Fruit fly (Drosophila melanogaster) whole organism, embryonic: Measurements from ENCODE around the gene CG14286.
A peak's percentile ranks its signal among the peaks of the same experiment; 100 is the strongest.

Source experiments
- CG17829 ChIP-seq: fragments of 200-800 bp; optimal IDR thresholded peaks from 2 replicates; lab custom pipeline; 2019; ENCODE audit warnings: missing biosample characterization, mild to moderate bottlenecking, missing genetic modification characterization, moderate library complexity
- CG4854 ChIP-seq: fragments of 200-800 bp; sonication (Bioruptor generic); optimal IDR thresholded peaks from 2 replicates; lab custom pipeline; 2016; ENCODE audit warnings: missing biosample characterization, missing genetic modification characterization, inconsistent platforms
- CG8924 ChIP-seq: fragments of 200-800 bp; optimal IDR thresholded peaks from 3 replicates; lab custom pipeline; 2019; ENCODE audit warnings: missing biosample characterization, mild to moderate bottlenecking, missing genetic modification characterization, moderate library complexity
- E2f2 ChIP-seq: fragments of 200-800 bp; sonication (Bioruptor generic); IDR thresholded peaks from 2 replicates; pipeline ENCODE4 v1.3.6; 2022; ENCODE audit warnings: missing biosample characterization, missing genetic modification characterization
- Hr51 ChIP-seq, 2 experiments: fragments of 200-800 bp; sonication (Bioruptor generic); optimal IDR thresholded peaks; 2 replicates in 1 of 2; 3 replicates in 1 of 2; lab custom pipeline; 2016 to 2018; ENCODE audit warnings: missing biosample characterization in 2 of 2, missing genetic modification characterization in 2 of 2, mild to moderate bottlenecking in 1 of 2, moderate library complexity in 1 of 2
- ewg ChIP-seq: fragments of 200-800 bp; sonication (Bioruptor generic); optimal IDR thresholded peaks from 3 replicates; lab custom pipeline; 2017; ENCODE audit warnings: mild to moderate bottlenecking, missing biosample characterization, missing genetic modification reagents, missing genetic modification characterization
- so ChIP-seq: fragments of 200-800 bp; sonication (Bioruptor generic); IDR thresholded peaks from 3 replicates; pipeline ENCODE4 v1.3.6; 2022; ENCODE audit warnings: missing biosample characterization, missing genetic modification characterization

- TF ChIP-seq CG17829 (tag; lab: Kevin White, UChicago) = peak; percentile 26
- no peak for TF ChIP-seq CG4854 (GFP tag; lab: Kevin White, UChicago)
- TF ChIP-seq CG8924 = peak; percentile 29
- TF ChIP-seq ewg (GFP tag; lab: Kevin White, UChicago) = peak; percentile 26
- peak; percentile 19 to 72 for TF ChIP-seq Hr51 (GFP tag; optimal IDR thresholded peaks at IDR 0.05; lab: Kevin White, UChicago)
- TF ChIP-seq so = 0 out of 3 replicates have a peak, but pooled peaks have one; percentile 47
- peak; percentile 77 for TF ChIP-seq E2f2 (GFP tag; lab: Robert Waterston, UW)
Measured at dm6 chr3R:19023862-19024261, at the start of gene CG14286, which contains the start of gene CG6005.
